Fruit fly (Drosophila melanogaster) ovary, adult (tissue): ENCODE measurements around the gene CG11562.

Source experiments
- CG17801 ChIP-seq: fragments of 200-800 bp; optimal IDR thresholded peaks from 2 replicates; lab custom pipeline; 2019; ENCODE audit warnings: missing biosample characterization, mild to moderate bottlenecking, missing genetic modification characterization, moderate library complexity; ENCODE audit not compliant: partially characterized antibody

The CG11562 gene

DNA sequence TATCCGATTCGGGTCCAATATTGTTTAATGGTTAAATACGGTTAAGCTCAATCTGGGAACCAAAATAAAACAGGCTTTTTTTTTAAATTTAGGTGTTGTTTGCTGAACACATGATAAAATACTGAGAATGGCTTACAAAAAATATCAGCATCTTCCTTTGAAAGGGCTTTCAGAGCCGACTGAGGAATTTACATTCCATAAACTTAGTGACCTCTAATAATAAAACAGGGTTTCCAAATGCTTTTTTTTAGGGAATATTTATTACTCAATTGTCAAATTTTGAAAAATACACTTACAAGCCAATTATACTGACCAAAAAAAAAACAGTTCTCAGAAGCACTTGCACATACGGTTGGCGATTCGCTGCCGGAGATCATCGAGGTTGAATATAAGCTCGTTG lies 37.4 kb downstream of the CG11562 start, which contains the start of gene CG43755:
TSS of gene CG43755 (minus strand) at position 101 of the 400 bp plus-strand sequence.
- TF ChIP-seq CG17801 (GFP tag; lab: Kevin White, UChicago): no peak

DNA sequence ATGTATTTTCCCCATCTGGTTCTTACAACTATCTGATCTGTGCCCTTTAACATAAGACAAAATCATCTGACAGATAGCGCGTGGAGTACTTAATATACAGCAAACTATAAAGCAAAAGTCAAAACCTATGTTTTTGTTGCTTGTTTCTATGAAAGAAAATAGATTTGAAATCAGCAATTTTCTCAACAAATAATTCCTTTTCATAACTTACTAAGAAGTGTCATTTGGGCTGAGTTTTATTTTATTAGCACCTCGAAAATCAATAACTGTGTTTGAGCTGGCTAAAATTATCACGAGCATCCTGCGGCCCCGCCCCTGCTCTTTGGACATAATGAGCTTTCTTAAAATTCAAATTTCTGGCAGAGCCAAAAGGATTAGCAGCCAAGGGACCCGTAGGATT lies 40.0 kb downstream of the CG11562 start, which contains the start of gene CG31921:
TSS of gene CG31921 (minus strand) at position 101 of the 400 bp plus-strand sequence.
- no peak for TF ChIP-seq CG17801 (GFP tag; lab: Kevin White, UChicago)
